Worm (Caenorhabditis elegans) whole organism, L1 larva: ENCODE data around the gene srw-39.

Experiments used
- C16A3.4 ChIP-seq: fragments of 150-350 bp; optimal IDR thresholded peaks from 2 replicates; lab custom pipeline; 2014; ENCODE audit warnings: missing biosample characterization, missing genetic modification characterization
- nhr-11 ChIP-seq: fragments of 150-350 bp; optimal IDR thresholded peaks from 2 replicates; lab custom pipeline; 2014; ENCODE audit warnings: missing biosample characterization, missing genetic modification characterization
- nhr-237 ChIP-seq: fragments of 150-350 bp; optimal IDR thresholded peaks from 2 replicates; lab custom pipeline; 2014; ENCODE audit warnings: missing biosample characterization, missing genetic modification characterization
- unc-62 ChIP-seq: fragments of 150-350 bp; optimal IDR thresholded peaks from 2 replicates; lab custom pipeline; 2014; ENCODE audit warnings: missing biosample characterization, missing genetic modification reagents, missing genetic modification characterization
- unc-86 ChIP-seq: sonication (generic microtip); optimal IDR thresholded peaks from 2 replicates; lab custom pipeline; 2016; ENCODE audit warnings: missing genetic modification characterization, missing compliant biosample characterization

DNA sequence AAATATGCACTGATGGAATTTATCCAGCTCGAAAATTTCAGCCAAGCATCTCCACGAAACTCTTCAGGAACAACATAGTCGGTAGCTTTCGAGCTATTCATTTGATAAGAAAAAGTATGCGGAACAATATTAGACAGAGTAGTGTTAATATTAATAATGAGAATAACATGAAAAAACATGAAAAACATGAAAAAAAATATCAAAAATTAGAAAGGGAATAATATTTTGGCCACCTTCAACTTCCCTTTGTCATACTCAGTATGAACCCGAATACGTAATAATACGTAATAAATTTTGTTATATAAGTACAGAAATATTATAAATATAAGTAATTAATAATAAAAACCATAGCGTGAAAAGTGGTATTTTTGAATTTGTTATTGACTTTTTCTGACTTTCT lies at the start of gene srw-39:
- TF ChIP-seq unc-62 (no peak), unc-86 (tag; lab: Kevin White, UChicago) (no peak), C16A3.4 (no peak), nhr-11 (tag; lab: Kevin White, UChicago) (no peak), nhr-237 (tag; lab: Kevin White, UChicago) (no peak)
